Worm (Caenorhabditis elegans) whole organism, mixed stage, embryonic: Measurements from ENCODE around the gene str-134.

Source experiments
- ces-1 ChIP-seq: fragments of 150-350 bp; optimal IDR thresholded peaks from 2 replicates; lab custom pipeline; 2014; ENCODE audit warnings: missing biosample characterization, missing genetic modification reagents, missing genetic modification characterization
- hlh-1 ChIP-seq: fragments of 150-350 bp; optimal IDR thresholded peaks from 2 replicates; lab custom pipeline; 2014; ENCODE audit warnings: missing biosample characterization, missing genetic modification reagents, missing genetic modification characterization
- nhr-237 ChIP-seq: fragments of 150-350 bp; optimal IDR thresholded peaks from 2 replicates; lab custom pipeline; 2014; ENCODE audit warnings: missing biosample characterization, missing genetic modification characterization
- nhr-28 ChIP-seq: fragments of 150-350 bp; optimal IDR thresholded peaks from 2 replicates; lab custom pipeline; 2014; ENCODE audit warnings: missing biosample characterization, missing genetic modification characterization
- snpc-4 ChIP-seq: fragments of 150-350 bp; optimal IDR thresholded peaks from 2 replicates; lab custom pipeline; 2014; ENCODE audit warnings: missing biosample characterization, missing genetic modification characterization
- sptf-1 ChIP-seq: sonication (generic microtip); optimal IDR thresholded peaks from 2 replicates; lab custom pipeline; 2017; ENCODE audit warnings: mild to moderate bottlenecking, missing genetic modification characterization, moderate library complexity, missing compliant biosample characterization
- unc-120 ChIP-seq: sonication (generic microtip); optimal IDR thresholded peaks from 2 replicates; lab custom pipeline; 2017; ENCODE audit warnings: missing genetic modification characterization, missing compliant biosample characterization; ENCODE audit not compliant: poor library complexity, severe bottlenecking
- unc-62 ChIP-seq: fragments of 150-350 bp; optimal IDR thresholded peaks from 2 replicates; lab custom pipeline; 2014; ENCODE audit warnings: missing biosample characterization, missing genetic modification reagents, missing genetic modification characterization

- TF ChIP-seq unc-120 (tag; lab: Kevin White, UChicago) (no peak), unc-62 (GFP tag; lab: Kevin White, UChicago) (no peak), nhr-237 (tag; lab: Kevin White, UChicago) (no peak), hlh-1 (tag; lab: Kevin White, UChicago) (no peak), snpc-4 (tag; lab: Kevin White, UChicago) (no peak), sptf-1 (tag; lab: Kevin White, UChicago) (no peak), nhr-28 (tag; lab: Kevin White, UChicago) (no peak), ces-1 (GFP tag; lab: Kevin White, UChicago) (no peak)
Measured at ce11 chrV:702260-702659, 41.2 kb upstream of the str-134 start, which contains the start of gene srbc-37.
